Worm (Caenorhabditis elegans) whole organism, late embryonic: ENCODE results near the gene srbc-49.
"Not testable (repeated sequence)": the region's sequence is repeated elsewhere in the genome, so short reads cannot be mapped to it uniquely, and the experiment has no call there.

Experiments used
- K02D7.2 ChIP-seq: sonication (generic microtip); optimal IDR thresholded peaks from 2 replicates; lab custom pipeline; 2017; ENCODE audit warnings: mild to moderate bottlenecking, missing genetic modification characterization, missing compliant biosample characterization
- T23F11.4 ChIP-seq: fragments of 200-800 bp; sonication (Bioruptor generic); optimal IDR thresholded peaks from 2 replicates; lab custom pipeline; 2018; ENCODE audit warnings: mild to moderate bottlenecking, missing genetic modification characterization, missing compliant biosample characterization
- ahr-1 ChIP-seq: sonication (generic microtip); optimal IDR thresholded peaks from 2 replicates; lab custom pipeline; 2016; ENCODE audit warnings: missing genetic modification characterization, missing compliant biosample characterization
- ama-1 ChIP-seq: fragments of 150-350 bp; optimal IDR thresholded peaks from 2 replicates; lab custom pipeline; 2014
- ceh-14 ChIP-seq: sonication (generic microtip); optimal IDR thresholded peaks from 2 replicates; lab custom pipeline; 2016; ENCODE audit warnings: missing genotype, missing genetic modification characterization, missing compliant biosample characterization
- ceh-18 ChIP-seq: sonication (generic microtip); optimal IDR thresholded peaks from 2 replicates; lab custom pipeline; 2016; ENCODE audit warnings: missing genetic modification characterization, missing compliant biosample characterization
- ceh-19 ChIP-seq: fragments of 200-800 bp; sonication (Bioruptor generic); optimal IDR thresholded peaks from 2 replicates; lab custom pipeline; 2018; ENCODE audit warnings: mild to moderate bottlenecking, missing genetic modification characterization, missing compliant biosample characterization
- ceh-2 ChIP-seq: sonication (generic microtip); optimal IDR thresholded peaks from 2 replicates; lab custom pipeline; 2016; ENCODE audit warnings: missing genotype, missing genetic modification characterization, missing compliant biosample characterization
- ceh-24 ChIP-seq: sonication (generic microtip); optimal IDR thresholded peaks from 2 replicates; lab custom pipeline; 2016; ENCODE audit warnings: mild to moderate bottlenecking, missing genetic modification characterization, missing compliant biosample characterization
- ceh-31 ChIP-seq: sonication (generic microtip); optimal IDR thresholded peaks from 2 replicates; lab custom pipeline; 2016; ENCODE audit warnings: missing genetic modification characterization, missing compliant biosample characterization
- ceh-45 ChIP-seq: fragments of 200-800 bp; sonication (Bioruptor generic); IDR thresholded peaks from 2 replicates; pipeline ENCODE4 v1.3.6; 2022; ENCODE audit warnings: missing genetic modification reagents, missing genetic modification characterization, missing compliant biosample characterization
- ceh-48 ChIP-seq: sonication (generic microtip); optimal IDR thresholded peaks from 2 replicates; lab custom pipeline; 2016; ENCODE audit warnings: missing genetic modification characterization, inconsistent platforms, missing compliant biosample characterization
- che-1 ChIP-seq: sonication (generic microtip); optimal IDR thresholded peaks from 2 replicates; lab custom pipeline; 2016; ENCODE audit warnings: mild to moderate bottlenecking, missing genetic modification characterization, missing compliant biosample characterization
- ets-4 ChIP-seq: sonication (generic microtip); optimal IDR thresholded peaks from 2 replicates; lab custom pipeline; 2016; ENCODE audit warnings: missing genetic modification characterization, missing compliant biosample characterization
- fax-1 ChIP-seq: sonication (generic microtip); optimal IDR thresholded peaks from 2 replicates; lab custom pipeline; 2016; ENCODE audit warnings: missing genotype, missing genetic modification characterization, missing compliant biosample characterization
- hlh-6 ChIP-seq: sonication (generic microtip); optimal IDR thresholded peaks from 2 replicates; lab custom pipeline; 2016; ENCODE audit warnings: missing genotype, missing genetic modification characterization, missing compliant biosample characterization
- lim-6 ChIP-seq: sonication (generic microtip); optimal IDR thresholded peaks from 2 replicates; lab custom pipeline; 2016; ENCODE audit warnings: missing genetic modification characterization, missing compliant biosample characterization
- mec-3 ChIP-seq: sonication (generic microtip); optimal IDR thresholded peaks from 2 replicates; lab custom pipeline; 2016; ENCODE audit warnings: borderline replicate concordance, missing genetic modification characterization, missing compliant biosample characterization
- nhr-11 ChIP-seq: fragments of 150-350 bp; optimal IDR thresholded peaks from 2 replicates; lab custom pipeline; 2014; ENCODE audit warnings: missing biosample characterization, missing genetic modification characterization
- pha-4 ChIP-seq: fragments of 150-350 bp; optimal IDR thresholded peaks from 2 replicates; lab custom pipeline; 2018; ENCODE audit warnings: missing biosample characterization, missing genetic modification reagents, missing genetic modification characterization
- pros-1 ChIP-seq: fragments of 150-350 bp; optimal IDR thresholded peaks from 2 replicates; lab custom pipeline; 2014; ENCODE audit warnings: missing biosample characterization, missing genetic modification reagents, missing genetic modification characterization
- ref-2 ChIP-seq: sonication (generic microtip); optimal IDR thresholded peaks from 2 replicates; lab custom pipeline; 2016; ENCODE audit warnings: missing genetic modification characterization, missing compliant biosample characterization
- sox-2 ChIP-seq: fragments of 200-800 bp; sonication (Bioruptor generic); IDR thresholded peaks from 2 replicates; pipeline ENCODE4 v1.3.6; 2022; ENCODE audit warnings: missing genetic modification reagents, missing genetic modification characterization, missing compliant biosample characterization
- syd-9 ChIP-seq: sonication (generic microtip); optimal IDR thresholded peaks from 2 replicates; lab custom pipeline; 2016; ENCODE audit warnings: mild to moderate bottlenecking, missing genetic modification characterization, moderate library complexity, missing compliant biosample characterization
- tbx-7 ChIP-seq: sonication (generic microtip); optimal IDR thresholded peaks from 2 replicates; lab custom pipeline; 2016; ENCODE audit warnings: missing genotype, missing genetic modification characterization, missing compliant biosample characterization
- ttx-3 ChIP-seq: sonication (generic microtip); optimal IDR thresholded peaks from 2 replicates; lab custom pipeline; 2016; ENCODE audit warnings: missing genetic modification reagents, missing genetic modification characterization, missing compliant biosample characterization
- unc-42 ChIP-seq: sonication (generic microtip); optimal IDR thresholded peaks from 2 replicates; lab custom pipeline; 2016; ENCODE audit warnings: missing genotype, missing genetic modification characterization, missing compliant biosample characterization
- unc-86 ChIP-seq: sonication (generic microtip); optimal IDR thresholded peaks from 2 replicates; lab custom pipeline; 2016; ENCODE audit warnings: missing genetic modification characterization, missing compliant biosample characterization
- ztf-16 ChIP-seq: sonication (generic microtip); optimal IDR thresholded peaks from 2 replicates; lab custom pipeline; 2017; ENCODE audit warnings: missing genetic modification characterization, missing compliant biosample characterization

srbc-49 gene

ce11 chrV:15782494-15782893 lies 39.0 kb upstream of the srbc-49 start, which contains the start of gene T26E4.3:
T26E4.3 (plus strand) TSS chrV:15782794.
- TF ChIP-seq pros-1 (tag; lab: Kevin White, UChicago) = no peak
- no peak for TF ChIP-seq hlh-6 (tag; lab: Kevin White, UChicago)
- no peak for TF ChIP-seq lim-6 (tag; lab: Kevin White, UChicago)
- no peak for TF ChIP-seq ref-2
- TF ChIP-seq ceh-18 (tag; lab: Kevin White, UChicago) = no peak

- TF ChIP-seq pha-4 (no peak), sox-2 (GFP tag; lab: Robert Waterston, UW) (no peak), pros-1 (tag; lab: Kevin White, UChicago) (no peak), ceh-19 (GFP tag; lab: Kevin White, UChicago) (no peak), ceh-48 (tag; lab: Kevin White, UChicago) (no peak), ceh-45 (no peak)
Observed at ce11 chrV:15792409-15792808, 29.1 kb upstream of the srbc-49 start, which contains the start of gene T26E4.4. T26E4.4 (minus strand) TSS chrV:15792509.

- TF ChIP-seq ceh-24 (tag; lab: Kevin White, UChicago) = no peak
- no peak for TF ChIP-seq ceh-19 (GFP tag; lab: Kevin White, UChicago)
- no peak for TF ChIP-seq unc-86 (tag; lab: Kevin White, UChicago)
- TF ChIP-seq ama-1 (lab: Kevin White, UChicago) = no peak
- no peak for TF ChIP-seq che-1 (tag; lab: Kevin White, UChicago)
- no peak for TF ChIP-seq mec-3 (tag; lab: Kevin White, UChicago)
- TF ChIP-seq lim-6 (tag; lab: Kevin White, UChicago) = no peak
- TF ChIP-seq ceh-45 = no peak
Observed at ce11 chrV:15793270-15793669, 28.2 kb upstream of the srbc-49 start, which contains the start of gene T26E4.7. T26E4.7 (plus strand) TSS chrV:15793570.

ce11 chrV:15796087-15796486 lies 25.4 kb upstream of the srbc-49 start, which contains the start of gene nhr-223:
nhr-223 (plus strand) TSS chrV:15796387.
- no peak for TF ChIP-seq ceh-31 (tag; lab: Kevin White, UChicago)
- TF ChIP-seq ztf-16 (tag; lab: Kevin White, UChicago) = no peak
- TF ChIP-seq ets-4 (tag; lab: Kevin White, UChicago) = no peak
- TF ChIP-seq T23F11.4 (GFP tag; lab: Kevin White, UChicago) = no peak
- no peak for TF ChIP-seq K02D7.2 (tag; lab: Kevin White, UChicago)
- no peak for TF ChIP-seq tbx-7 (tag; lab: Kevin White, UChicago)
- TF ChIP-seq ttx-3 (tag; lab: Kevin White, UChicago) = no peak
- TF ChIP-seq nhr-11 (tag; lab: Kevin White, UChicago) = no peak
- TF ChIP-seq ref-2 = no peak
- no peak for TF ChIP-seq ahr-1 (tag; lab: Kevin White, UChicago)
- TF ChIP-seq, all 69 proteins: peak for 0

ce11 chrV:15798108-15798507 lies 23.4 kb upstream of the srbc-49 start, which contains the start of gene T26E4.10:
T26E4.10 (minus strand) TSS chrV:15798208.
- no peak for TF ChIP-seq unc-42 (tag; lab: Kevin White, UChicago)
- no peak for TF ChIP-seq ztf-16 (tag; lab: Kevin White, UChicago)
- TF ChIP-seq, all 69 proteins: peak for 0

ce11 chrV:15802623-15803022 lies 18.9 kb upstream of the srbc-49 start, which contains the start of gene T26E4.9:
T26E4.9 (minus strand) TSS chrV:15802723.
- not testable (repeated sequence) for TF ChIP-seq ceh-2 (tag; lab: Kevin White, UChicago); ceh-45; ceh-14

ce11 chrV:15803079-15803478 lies 18.4 kb upstream of the srbc-49 start, which contains the start of gene srd-27:
srd-27 (plus strand) TSS chrV:15803379.
- TF ChIP-seq fax-1, syd-9, ahr-1 (tag; lab: Kevin White, UChicago): not testable (repeated sequence)
